Fruit fly (Drosophila melanogaster) whole organism, pupa: Measurements from ENCODE around the gene Tb.

ENCODE experiments used
- CG10348 ChIP-seq: fragments of 200-800 bp; sonication (Bioruptor generic); IDR thresholded peaks from 2 replicates; pipeline ENCODE4 v1.3.6; 2022; ENCODE audit warnings: missing biosample characterization, missing genetic modification characterization
- CG17806 ChIP-seq: fragments of 200-800 bp; sonication (Bioruptor generic); optimal IDR thresholded peaks from 2 replicates; lab custom pipeline; 2018; ENCODE audit warnings: missing biosample characterization, mild to moderate bottlenecking, missing genetic modification characterization, moderate library complexity
- CG34367 ChIP-seq: fragments of 200-800 bp; sonication (Bioruptor generic); optimal IDR thresholded peaks from 2 replicates; lab custom pipeline; 2018; ENCODE audit warnings: missing biosample characterization, mild to moderate bottlenecking, missing genetic modification characterization
- CG4496 ChIP-seq: fragments of 200-800 bp; sonication (Bioruptor generic); IDR thresholded peaks from 3 replicates; pipeline ENCODE4 v1.3.6; 2022; ENCODE audit warnings: missing biosample characterization, missing genetic modification characterization
- CG9948 ChIP-seq: fragments of 200-800 bp; sonication (Bioruptor generic); optimal IDR thresholded peaks from 2 replicates; lab custom pipeline; 2018; ENCODE audit warnings: missing biosample characterization, mild to moderate bottlenecking, missing genetic modification characterization, moderate library complexity
- EcR ChIP-seq: fragments of 200-800 bp; sonication (Bioruptor generic); optimal IDR thresholded peaks from 3 replicates; lab custom pipeline; 2019; ENCODE audit warnings: missing biosample characterization, missing genetic modification characterization, mild to moderate bottlenecking, moderate library complexity, missing genetic modification reagents
- Pif1A ChIP-seq: fragments of 200-800 bp; sonication (Bioruptor generic); optimal IDR thresholded peaks from 3 replicates; lab custom pipeline; 2016; ENCODE audit warnings: missing biosample characterization, missing genetic modification characterization

DNA sequence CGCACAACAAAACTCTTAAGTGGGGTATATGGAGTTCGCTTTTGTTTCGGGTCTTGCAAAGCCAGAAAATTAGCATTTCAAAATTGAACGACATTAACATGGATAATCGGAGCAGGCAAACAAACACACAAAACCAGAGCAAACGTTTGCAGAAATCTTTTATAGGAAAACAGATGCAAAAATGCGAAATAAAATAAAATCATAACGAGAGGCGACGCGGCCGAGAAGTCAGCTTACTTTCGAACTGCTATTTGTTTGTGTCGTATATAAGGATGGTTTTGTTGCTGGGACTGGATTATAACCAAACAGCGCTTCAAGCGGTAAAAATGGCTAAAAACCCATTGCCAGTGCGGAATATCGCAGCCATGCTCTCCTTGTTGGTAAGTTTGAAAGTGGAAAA lies 19.9 kb upstream of the Tb start, which contains the start of gene TwdlS:
- no peak for TF ChIP-seq CG17806
- TF ChIP-seq CG34367 (tag; lab: Kevin White, UChicago): no peak
- TF ChIP-seq CG9948 (tag; lab: Kevin White, UChicago): no peak
- no peak for TF ChIP-seq CG4496 (GFP tag; lab: Robert Waterston, UW)
- no peak for TF ChIP-seq EcR (GFP tag; lab: Kevin White, UChicago)
- TF ChIP-seq Pif1A (GFP tag; lab: Kevin White, UChicago): no peak
- no peak for TF ChIP-seq CG10348
